Fruit fly (Drosophila melanogaster): ENCODE data around the gene Hsp68.

dm6 chr3R:24102387-24102786 is 45.3 kb upstream of the Hsp68 start:
- no peak for TF ChIP-seq CG10209 (GFP tag; optimal IDR thresholded peaks at IDR 0.05)
- no peak for TF ChIP-seq CG4424 (GFP tag; optimal IDR thresholded peaks at IDR 0.05)
- TF ChIP-seq CG2199 (GFP tag; IDR thresholded peaks at IDR 0.05): no peak
- no peak for TF ChIP-seq CG12769 (tag; optimal IDR thresholded peaks at IDR 0.05)
- TF ChIP-seq CG15269 (tag; optimal IDR thresholded peaks at IDR 0.05): peak; percentile 44
- TF ChIP-seq CG2116 (GFP tag; optimal IDR thresholded peaks at IDR 0.05): no peak
- no peak for TF ChIP-seq Lim3 (GFP tag; IDR thresholded peaks at IDR 0.05)
- TF ChIP-seq sim (GFP tag; IDR thresholded peaks at IDR 0.05): no peak
- no peak for TF ChIP-seq ftz-f1 (GFP tag; optimal IDR thresholded peaks at IDR 0.05)
- TF ChIP-seq CG18764 (GFP tag; optimal IDR thresholded peaks at IDR 0.05): no peak
- TF ChIP-seq CG14014 (GFP tag; IDR thresholded peaks at IDR 0.05): peak; percentile 15; the same call in 1 of the 2 replicates
- no peak for TF ChIP-seq CG4820 (GFP tag; optimal IDR thresholded peaks at IDR 0.05)
- TF ChIP-seq CG16813 (GFP tag; IDR thresholded peaks at IDR 0.05; ENCODE audit: partially characterized antibody): no peak
- TF ChIP-seq Atf3 (GFP tag; optimal IDR thresholded peaks at IDR 0.05): no peak

Data from whole organism, embryonic.